Worm (Caenorhabditis elegans) whole organism, L4 larva: ENCODE results near the gene kcnl-1.

Experiments used
- ceh-28 ChIP-seq: fragments of 150-350 bp; optimal IDR thresholded peaks from 2 replicates; lab custom pipeline; 2014; ENCODE audit warnings: missing biosample characterization, missing genetic modification reagents, missing genetic modification characterization
- lin-15B ChIP-seq: fragments of 150-350 bp; sonication (generic microtip); optimal IDR thresholded peaks from 3 replicates; lab custom pipeline; 2014; ENCODE audit warnings: missing biosample characterization, missing genetic modification characterization
- lsy-2 ChIP-seq, 2 experiments: fragments of 150-350 bp in 1 of 2; sonication (generic microtip) in 1 of 2; optimal IDR thresholded peaks; 2 replicates each; lab custom pipeline; 2014 to 2017; ENCODE audit warnings: missing biosample characterization in 2 of 2, missing genetic modification characterization in 2 of 2
- madf-5 ChIP-seq, 2 experiments: fragments of 200-800 bp; sonication (Bioruptor generic); IDR thresholded peaks; 2 replicates each; pipeline ENCODE4 v1.3.6; 2022; ENCODE audit warnings: missing compliant biosample characterization in 2 of 2, missing genetic modification characterization in 2 of 2
- nhr-11 ChIP-seq: fragments of 150-350 bp; optimal IDR thresholded peaks from 2 replicates; lab custom pipeline; 2014; ENCODE audit warnings: missing biosample characterization, missing genetic modification characterization
- nhr-6 ChIP-seq: fragments of 150-350 bp; optimal IDR thresholded peaks from 2 replicates; lab custom pipeline; 2014; ENCODE audit warnings: missing biosample characterization, missing genetic modification characterization
- nhr-76 ChIP-seq: fragments of 150-350 bp; optimal IDR thresholded peaks from 2 replicates; lab custom pipeline; 2014; ENCODE audit warnings: missing biosample characterization, missing genetic modification characterization
- unc-130 ChIP-seq: sonication (generic microtip); optimal IDR thresholded peaks from 2 replicates; lab custom pipeline; 2016; ENCODE audit warnings: missing genetic modification reagents, missing genetic modification characterization, missing compliant biosample characterization
- ztf-11 ChIP-seq: fragments of 150-350 bp; optimal IDR thresholded peaks from 2 replicates; lab custom pipeline; 2014; ENCODE audit warnings: missing biosample characterization, missing genetic modification characterization

DNA sequence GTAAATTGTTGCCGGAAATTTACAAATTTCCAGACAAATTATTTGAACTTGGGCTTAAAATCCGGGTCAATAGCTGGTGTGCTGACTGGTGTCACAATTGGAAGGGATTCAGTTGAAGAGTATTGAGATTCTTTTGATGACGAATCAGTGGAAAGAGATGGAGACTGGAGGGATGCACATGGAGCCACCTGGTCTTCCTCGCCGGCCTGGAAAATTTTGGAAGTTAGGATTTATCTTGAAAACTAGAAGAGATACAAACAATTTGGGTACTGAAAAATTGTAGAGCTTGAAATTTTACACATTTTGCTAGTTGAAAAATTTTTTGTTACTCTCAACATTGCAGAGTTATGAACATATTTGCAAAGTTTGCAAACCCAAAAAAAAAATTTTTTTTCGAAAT is 45.1 kb upstream of the kcnl-1 start:
- TF ChIP-seq nhr-76 (tag; lab: Kevin White, UChicago), result no peak
- TF ChIP-seq ztf-11 (tag; lab: Kevin White, UChicago), result no peak
- TF ChIP-seq lsy-2 (tag; optimal IDR thresholded peaks at IDR 0.05; lab: Kevin White, UChicago), result no peak
- no peak for TF ChIP-seq unc-130 (GFP tag; lab: Kevin White, UChicago)
- TF ChIP-seq ceh-28, result no peak
- TF ChIP-seq nhr-11 (tag; lab: Kevin White, UChicago), result no peak
- TF ChIP-seq lin-15B, result no peak
- TF ChIP-seq nhr-6 (tag; lab: Kevin White, UChicago), result no peak
- no peak for TF ChIP-seq madf-5 (GFP tag; IDR thresholded peaks at IDR 0.05; lab: Robert Waterston, UW)
